Worm (Caenorhabditis elegans) whole organism, mixed stage, embryonic: ENCODE data around the gene mdt-4.

Source experiments
- M03D4.4 ChIP-seq: sonication (generic microtip); optimal IDR thresholded peaks from 2 replicates; lab custom pipeline; 2017; ENCODE audit warnings: mild to moderate bottlenecking, missing genetic modification characterization, missing compliant biosample characterization
- bed-3 ChIP-seq: fragments of 200-800 bp; sonication (Bioruptor generic); optimal IDR thresholded peaks from 3 replicates; lab custom pipeline; 2018; ENCODE audit warnings: mild to moderate bottlenecking, missing genetic modification characterization, moderate library complexity, missing compliant biosample characterization
- blmp-1 ChIP-seq: fragments of 150-350 bp; optimal IDR thresholded peaks from 2 replicates; lab custom pipeline; 2014; ENCODE audit warnings: missing biosample characterization, missing genetic modification characterization
- ceh-39 ChIP-seq: fragments of 150-350 bp; optimal IDR thresholded peaks from 2 replicates; lab custom pipeline; 2014; ENCODE audit warnings: missing biosample characterization, missing genetic modification characterization
- ceh-43 ChIP-seq: fragments of 200-800 bp; sonication (Bioruptor generic); optimal IDR thresholded peaks from 2 replicates; lab custom pipeline; 2018; ENCODE audit warnings: mild to moderate bottlenecking, missing genetic modification characterization, moderate library complexity, missing compliant biosample characterization
- ceh-83 ChIP-seq: fragments of 200-800 bp; sonication (Bioruptor generic); optimal IDR thresholded peaks from 2 replicates; lab custom pipeline; 2018; ENCODE audit warnings: mild to moderate bottlenecking, missing genetic modification characterization, missing compliant biosample characterization
- ces-1 ChIP-seq: fragments of 150-350 bp; optimal IDR thresholded peaks from 2 replicates; lab custom pipeline; 2014; ENCODE audit warnings: missing biosample characterization, missing genetic modification reagents, missing genetic modification characterization
- cnd-1 ChIP-seq: fragments of 200-800 bp; sonication (Bioruptor generic); optimal IDR thresholded peaks from 2 replicates; lab custom pipeline; 2018; ENCODE audit warnings: mild to moderate bottlenecking, missing genetic modification characterization, missing compliant biosample characterization
- drap-1 ChIP-seq: fragments of 200-800 bp; sonication (Bioruptor generic); optimal IDR thresholded peaks from 3 replicates; lab custom pipeline; 2018; ENCODE audit warnings: mild to moderate bottlenecking, missing genetic modification characterization, missing compliant biosample characterization
- elt-1 ChIP-seq: sonication (generic microtip); optimal IDR thresholded peaks from 2 replicates; lab custom pipeline; 2017; ENCODE audit warnings: missing genetic modification characterization, mild to moderate bottlenecking, missing compliant biosample characterization, antibody characterized with exemption, moderate library complexity, borderline replicate concordance; ENCODE audit not compliant: insufficient read depth
- elt-3 ChIP-seq: fragments of 150-350 bp; optimal IDR thresholded peaks from 2 replicates; lab custom pipeline; 2014; ENCODE audit warnings: missing biosample characterization, missing genetic modification characterization
- flh-1 ChIP-seq: fragments of 200-800 bp; sonication (Bioruptor generic); optimal IDR thresholded peaks from 2 replicates; lab custom pipeline; 2018; ENCODE audit warnings: mild to moderate bottlenecking, missing genetic modification characterization, moderate library complexity, missing compliant biosample characterization
- ham-2 ChIP-seq: fragments of 200-800 bp; sonication (Bioruptor generic); optimal IDR thresholded peaks from 2 replicates; lab custom pipeline; 2018; ENCODE audit warnings: mild to moderate bottlenecking, missing genetic modification characterization, missing compliant biosample characterization
- hlh-1 ChIP-seq: fragments of 150-350 bp; optimal IDR thresholded peaks from 2 replicates; lab custom pipeline; 2014; ENCODE audit warnings: missing biosample characterization, missing genetic modification reagents, missing genetic modification characterization
- lin-13 ChIP-seq: fragments of 150-350 bp; optimal IDR thresholded peaks from 2 replicates; lab custom pipeline; 2014; ENCODE audit warnings: missing biosample characterization, missing genetic modification characterization
- lin-32 ChIP-seq: fragments of 200-800 bp; sonication (Bioruptor generic); optimal IDR thresholded peaks from 2 replicates; lab custom pipeline; 2018; ENCODE audit warnings: mild to moderate bottlenecking, missing genetic modification characterization, missing compliant biosample characterization
- lsy-2 ChIP-seq: fragments of 150-350 bp; optimal IDR thresholded peaks from 2 replicates; lab custom pipeline; 2014; ENCODE audit warnings: missing biosample characterization, missing genetic modification characterization
- mab-5 ChIP-seq: fragments of 150-350 bp; optimal IDR thresholded peaks from 2 replicates; lab custom pipeline; 2014; ENCODE audit warnings: missing biosample characterization, missing genetic modification characterization
- mep-1 ChIP-seq: fragments of 150-350 bp; optimal IDR thresholded peaks from 2 replicates; lab custom pipeline; 2017; ENCODE audit warnings: missing biosample characterization, missing genetic modification reagents, missing genetic modification characterization, inconsistent platforms
- mls-2 ChIP-seq: sonication (generic microtip); optimal IDR thresholded peaks from 2 replicates; lab custom pipeline; 2016; ENCODE audit warnings: mild to moderate bottlenecking, missing genetic modification characterization, moderate library complexity, missing compliant biosample characterization
- nhr-12 ChIP-seq: fragments of 150-350 bp; optimal IDR thresholded peaks from 2 replicates; lab custom pipeline; 2014; ENCODE audit warnings: missing biosample characterization, missing genetic modification characterization
- nhr-2 ChIP-seq: fragments of 150-350 bp; optimal IDR thresholded peaks from 2 replicates; lab custom pipeline; 2014; ENCODE audit warnings: missing biosample characterization, missing genetic modification characterization
- nhr-237 ChIP-seq: fragments of 150-350 bp; optimal IDR thresholded peaks from 2 replicates; lab custom pipeline; 2014; ENCODE audit warnings: missing biosample characterization, missing genetic modification characterization
- nhr-28 ChIP-seq: fragments of 150-350 bp; optimal IDR thresholded peaks from 2 replicates; lab custom pipeline; 2014; ENCODE audit warnings: missing biosample characterization, missing genetic modification characterization
- nhr-76 ChIP-seq: sonication (generic microtip); optimal IDR thresholded peaks from 2 replicates; lab custom pipeline; 2017; ENCODE audit warnings: missing biosample characterization, missing genetic modification characterization
- pha-4 ChIP-seq: fragments of 150-350 bp; optimal IDR thresholded peaks from 2 replicates; lab custom pipeline; 2018; ENCODE audit warnings: missing biosample characterization, missing genetic modification reagents, missing genetic modification characterization
- sem-2 ChIP-seq: fragments of 200-800 bp; sonication (Bioruptor generic); optimal IDR thresholded peaks from 2 replicates; lab custom pipeline; 2018; ENCODE audit warnings: mild to moderate bottlenecking, missing genetic modification characterization, missing compliant biosample characterization
- snpc-4 ChIP-seq: fragments of 150-350 bp; optimal IDR thresholded peaks from 2 replicates; lab custom pipeline; 2014; ENCODE audit warnings: missing biosample characterization, missing genetic modification characterization
- sptf-1 ChIP-seq: sonication (generic microtip); optimal IDR thresholded peaks from 2 replicates; lab custom pipeline; 2017; ENCODE audit warnings: mild to moderate bottlenecking, missing genetic modification characterization, moderate library complexity, missing compliant biosample characterization
- tbx-8 ChIP-seq: fragments of 200-800 bp; sonication (Bioruptor generic); optimal IDR thresholded peaks from 2 replicates; lab custom pipeline; 2018; ENCODE audit warnings: mild to moderate bottlenecking, missing genetic modification characterization, moderate library complexity, missing compliant biosample characterization
- unc-120 ChIP-seq: sonication (generic microtip); optimal IDR thresholded peaks from 2 replicates; lab custom pipeline; 2017; ENCODE audit warnings: missing genetic modification characterization, missing compliant biosample characterization; ENCODE audit not compliant: poor library complexity, severe bottlenecking
- unc-39 ChIP-seq: fragments of 150-350 bp; optimal IDR thresholded peaks from 2 replicates; lab custom pipeline; 2014; ENCODE audit warnings: missing biosample characterization, missing genetic modification characterization
- unc-62 ChIP-seq: fragments of 150-350 bp; optimal IDR thresholded peaks from 2 replicates; lab custom pipeline; 2014; ENCODE audit warnings: missing biosample characterization, missing genetic modification reagents, missing genetic modification characterization
- zip-8 ChIP-seq: fragments of 150-350 bp; optimal IDR thresholded peaks from 2 replicates; lab custom pipeline; 2014; ENCODE audit warnings: missing biosample characterization, missing genetic modification characterization
- ztf-11 ChIP-seq: fragments of 150-350 bp; optimal IDR thresholded peaks from 2 replicates; lab custom pipeline; 2014; ENCODE audit warnings: missing biosample characterization, missing genetic modification characterization

mdt-4 gene

DNA sequence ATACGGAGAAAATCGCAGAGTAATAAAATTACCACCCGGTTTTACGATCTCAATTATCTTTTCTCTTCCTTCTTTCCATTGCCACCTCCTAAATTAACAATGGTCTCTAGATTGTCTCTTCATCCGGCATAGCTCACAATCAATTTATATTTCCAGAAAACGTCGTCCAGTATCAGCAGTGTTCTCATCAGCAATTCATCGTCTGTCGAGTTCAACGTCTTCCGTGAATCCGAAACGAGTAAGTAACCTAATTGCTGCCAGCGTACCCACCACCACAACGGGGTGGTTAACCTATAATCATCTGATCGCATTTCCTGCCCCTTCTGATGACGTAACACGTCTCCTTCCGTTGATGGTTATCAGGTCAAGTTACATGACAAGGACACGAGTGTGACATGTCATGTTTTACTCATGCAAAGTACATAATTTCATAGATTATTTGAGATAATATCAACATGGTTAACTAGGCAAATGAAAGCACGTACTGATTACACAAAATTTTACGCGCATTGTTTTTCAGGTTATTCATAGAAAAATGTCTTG is 42.3 kb upstream of the mdt-4 start:
- TF ChIP-seq unc-62 (GFP tag; lab: Kevin White, UChicago): peak; percentile 60
- TF ChIP-seq sem-2 (GFP tag; lab: Kevin White, UChicago): no peak
- TF ChIP-seq bed-3: no peak
- TF ChIP-seq zip-8 (tag; lab: Kevin White, UChicago): peak; percentile 82
- TF ChIP-seq nhr-2 (tag; lab: Kevin White, UChicago): peak; percentile 93
- no peak for TF ChIP-seq mep-1 (tag; lab: Kevin White, UChicago)
- TF ChIP-seq nhr-28 (tag; lab: Kevin White, UChicago): no peak
- TF ChIP-seq nhr-76 (tag; lab: Kevin White, UChicago): no peak
- TF ChIP-seq elt-1 (tag; lab: Kevin White, UChicago): peak; percentile 87
- TF ChIP-seq unc-120 (tag; lab: Kevin White, UChicago): no peak
- no peak for TF ChIP-seq lsy-2 (tag; lab: Kevin White, UChicago)
- peak; percentile 58 for TF ChIP-seq ceh-83 (GFP tag; lab: Kevin White, UChicago)
- TF ChIP-seq mls-2 (tag; lab: Kevin White, UChicago): no peak
- TF ChIP-seq M03D4.4: no peak
- TF ChIP-seq cnd-1: no peak
- no peak for TF ChIP-seq blmp-1
- no peak for TF ChIP-seq lin-32 (GFP tag; lab: Kevin White, UChicago)
- TF ChIP-seq ces-1 (GFP tag; lab: Kevin White, UChicago): peak; percentile 15
- no peak for TF ChIP-seq pha-4 (tag; lab: Kevin White, UChicago)
- TF ChIP-seq sptf-1: peak; percentile 1
- TF ChIP-seq ceh-43 (GFP tag; lab: Kevin White, UChicago): no peak
- TF ChIP-seq elt-3 (tag; lab: Kevin White, UChicago): no peak
- TF ChIP-seq hlh-1 (tag; lab: Kevin White, UChicago): no peak
- no peak for TF ChIP-seq flh-1 (GFP tag; lab: Kevin White, UChicago)
- no peak for TF ChIP-seq tbx-8
- TF ChIP-seq unc-39 (tag; lab: Kevin White, UChicago): no peak
- no peak for TF ChIP-seq drap-1 (GFP tag; lab: Kevin White, UChicago)
- no peak for TF ChIP-seq ceh-39 (tag; lab: Kevin White, UChicago)
- TF ChIP-seq ztf-11 (tag; lab: Kevin White, UChicago): no peak
- TF ChIP-seq nhr-12 (tag; lab: Kevin White, UChicago): no peak
- no peak for TF ChIP-seq snpc-4 (tag; lab: Kevin White, UChicago)
- TF ChIP-seq nhr-237 (tag; lab: Kevin White, UChicago): no peak
- TF ChIP-seq lin-13 (tag; lab: Kevin White, UChicago): no peak
- TF ChIP-seq ham-2 (GFP tag; lab: Kevin White, UChicago): no peak
- no peak for TF ChIP-seq mab-5 (tag; lab: Kevin White, UChicago)
- TF ChIP-seq, all 35 proteins: peak for 7

DNA sequence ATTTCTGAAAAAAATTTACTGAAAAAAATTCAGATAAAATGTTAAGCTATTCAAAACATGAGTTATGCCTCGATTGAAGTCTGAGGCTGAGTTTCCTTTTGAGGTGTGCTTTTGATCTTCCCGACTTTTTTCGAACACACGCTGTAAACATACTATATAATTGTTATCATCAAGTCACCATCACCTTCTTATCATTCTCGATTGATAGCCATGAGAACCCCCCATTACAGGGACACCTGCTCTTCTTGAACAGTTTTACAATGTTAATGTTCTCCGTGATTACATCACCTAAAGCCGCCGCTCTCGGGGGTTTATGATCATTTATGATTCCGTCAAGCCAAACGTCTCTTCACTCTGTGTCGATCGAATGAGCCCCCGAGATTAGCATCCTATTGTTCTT is 40.4 kb upstream of the mdt-4 start:
- TF ChIP-seq lin-32 (GFP tag; lab: Kevin White, UChicago) (no peak), blmp-1 (no peak), M03D4.4 (no peak), mls-2 (tag; lab: Kevin White, UChicago) (no peak), elt-1 (tag; lab: Kevin White, UChicago) (no peak), nhr-76 (tag; lab: Kevin White, UChicago) (no peak), ces-1 (GFP tag; lab: Kevin White, UChicago) (no peak), nhr-237 (tag; lab: Kevin White, UChicago) (no peak), drap-1 (GFP tag; lab: Kevin White, UChicago) (no peak), pha-4 (tag; lab: Kevin White, UChicago) (no peak), ztf-11 (tag; lab: Kevin White, UChicago) (no peak)

DNA sequence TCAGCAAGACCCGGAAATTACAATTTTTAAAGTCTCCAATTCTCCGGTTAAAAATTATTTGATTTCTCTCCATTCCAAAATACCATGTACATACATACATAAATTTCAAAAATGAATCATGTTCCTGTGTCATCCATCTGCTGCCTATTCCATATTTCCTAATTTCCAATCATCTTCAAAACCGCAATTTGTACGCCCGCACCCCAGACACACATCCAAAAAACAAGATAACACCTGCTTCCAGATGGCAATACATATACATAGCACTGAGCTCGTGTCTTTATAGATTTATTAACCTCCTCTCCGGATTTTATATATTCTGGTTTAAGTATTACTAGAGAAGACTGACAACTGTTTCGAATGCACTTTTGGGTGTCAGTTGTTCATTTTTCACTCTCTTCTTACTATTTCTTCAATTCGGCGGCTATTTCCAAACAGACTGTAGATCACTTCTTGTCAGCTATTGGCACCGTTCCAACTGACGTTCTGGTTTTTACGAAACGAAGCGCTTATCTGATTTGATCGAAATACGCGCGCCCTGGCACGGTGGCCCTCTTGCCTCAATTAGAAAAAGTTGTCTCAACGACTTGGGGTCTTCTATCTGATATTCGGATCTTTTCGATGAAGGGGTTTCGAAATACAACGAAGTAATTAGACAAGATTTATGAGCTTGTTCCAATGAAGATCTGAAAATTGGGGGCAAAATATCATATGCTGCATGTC is 38.1 kb upstream of the mdt-4 start:
- no peak for TF ChIP-seq sptf-1
- peak; percentile 21 for TF ChIP-seq hlh-1 (tag; lab: Kevin White, UChicago)
- TF ChIP-seq lin-32 (GFP tag; lab: Kevin White, UChicago): peak; percentile 92
